Worm (Caenorhabditis elegans) whole organism, early embryonic: Measurements from ENCODE around the gene eat-17.

Experiments used
- B0310.2 ChIP-seq: sonication (generic microtip); optimal IDR thresholded peaks from 2 replicates; lab custom pipeline; 2016; ENCODE audit warnings: mild to moderate bottlenecking, missing genetic modification characterization, missing compliant biosample characterization
- ama-1 ChIP-seq: fragments of 150-350 bp; optimal IDR thresholded peaks from 2 replicates; lab custom pipeline; 2014
- ceh-13 ChIP-seq: fragments of 200-800 bp; sonication (Bioruptor generic); optimal IDR thresholded peaks from 2 replicates; lab custom pipeline; 2018; ENCODE audit warnings: mild to moderate bottlenecking, missing genetic modification characterization, missing compliant biosample characterization
- ets-7 ChIP-seq: sonication (generic microtip); optimal IDR thresholded peaks from 2 replicates; lab custom pipeline; 2016; ENCODE audit warnings: missing genotype, missing genetic modification characterization, missing compliant biosample characterization
- flt-1 ChIP-seq: fragments of 200-800 bp; sonication (Bioruptor generic); IDR thresholded peaks from 2 replicates; pipeline ENCODE4 v1.3.6; 2022; ENCODE audit warnings: missing genetic modification characterization, missing compliant biosample characterization
- hmbx-1 ChIP-seq: sonication (generic microtip); optimal IDR thresholded peaks from 2 replicates; lab custom pipeline; 2016; ENCODE audit warnings: mild to moderate bottlenecking, missing genetic modification characterization, missing compliant biosample characterization
- scrt-1 ChIP-seq: fragments of 200-800 bp; sonication (Bioruptor generic); IDR thresholded peaks from 2 replicates; pipeline ENCODE4 v1.3.6; 2022; ENCODE audit warnings: missing genetic modification characterization, missing compliant biosample characterization

ce11 chrX:16389273-16389672 is 27.4 kb downstream of the eat-17 start, which contains the start of gene let-2:
- no peak for TF ChIP-seq ceh-13 (GFP tag; lab: Kevin White, UChicago)
- no peak for TF ChIP-seq ama-1 (lab: Kevin White, UChicago)
- no peak for TF ChIP-seq flt-1 (GFP tag; lab: Robert Waterston, UW)
- no peak for TF ChIP-seq ets-7
- TF ChIP-seq scrt-1 (GFP tag; lab: Robert Waterston, UW) = no peak
- no peak for TF ChIP-seq hmbx-1
- TF ChIP-seq B0310.2 = no peak
